Worm (Caenorhabditis elegans) whole organism, L4 larva: ENCODE results near the gene cls-2.

Experiments used
- F26F4.8 ChIP-seq: fragments of 200-800 bp; sonication (Bioruptor generic); conservative IDR thresholded peaks from 2 replicates; pipeline ENCODE4 v1.3.6; 2022; ENCODE audit warnings: missing genetic modification characterization, missing compliant biosample characterization
- F37D6.2 ChIP-seq: sonication (generic microtip); optimal IDR thresholded peaks from 2 replicates; lab custom pipeline; 2016; ENCODE audit warnings: mild to moderate bottlenecking, missing genetic modification characterization, missing compliant biosample characterization
- F49E8.2 ChIP-seq: sonication (generic microtip); optimal IDR thresholded peaks from 2 replicates; lab custom pipeline; 2016; ENCODE audit warnings: missing compliant biosample characterization, mild to moderate bottlenecking, missing genetic modification characterization, borderline replicate concordance
- T26A8.4 ChIP-seq: fragments of 200-800 bp; sonication (Bioruptor generic); IDR thresholded peaks from 2 replicates; pipeline ENCODE4 v1.3.6; 2022; ENCODE audit warnings: missing genetic modification characterization, missing compliant biosample characterization
- Y105C5A.15 ChIP-seq: fragments of 200-800 bp; sonication (Bioruptor generic); IDR thresholded peaks from 2 replicates; pipeline ENCODE4 v1.3.6; 2022; ENCODE audit warnings: missing genetic modification characterization, missing compliant biosample characterization
- Y75B8A.6 ChIP-seq: fragments of 200-800 bp; sonication (Bioruptor generic); IDR thresholded peaks from 2 replicates; pipeline ENCODE4 v1.3.6; 2022; ENCODE audit warnings: missing genetic modification reagents, missing genetic modification characterization, missing compliant biosample characterization
- ZK337.2 ChIP-seq: fragments of 200-800 bp; sonication (Bioruptor generic); IDR thresholded peaks from 2 replicates; pipeline ENCODE4 v1.3.6; 2022; ENCODE audit warnings: missing genetic modification reagents, missing genetic modification characterization, missing compliant biosample characterization
- ZK546.5 ChIP-seq, 2 experiments: sonication (generic microtip); optimal IDR thresholded peaks; 2 replicates each; lab custom pipeline; 2017; ENCODE audit warnings: missing biosample characterization in 2 of 2, missing genetic modification characterization in 2 of 2
- aha-1 ChIP-seq: fragments of 150-350 bp; peaks from one replicate; lab custom pipeline; 2014; ENCODE audit warnings: missing biosample characterization, missing genetic modification characterization
- aly-2 ChIP-seq: sonication (generic microtip); optimal IDR thresholded peaks from 2 replicates; lab custom pipeline; 2018; ENCODE audit warnings: missing biosample characterization, missing genetic modification characterization
- ama-1 ChIP-seq: fragments of 150-350 bp; optimal IDR thresholded peaks from 2 replicates; lab custom pipeline; 2014; ENCODE audit warnings: inconsistent platforms, mixed read lengths
- arid-1 ChIP-seq: fragments of 200-800 bp; sonication (Bioruptor generic); conservative IDR thresholded peaks from 2 replicates; pipeline ENCODE4 v1.3.6; 2022; ENCODE audit warnings: missing genetic modification reagents, missing genetic modification characterization, missing compliant biosample characterization
- ceh-32 ChIP-seq: sonication (generic microtip); optimal IDR thresholded peaks from 2 replicates; lab custom pipeline; 2016; ENCODE audit warnings: mild to moderate bottlenecking, missing genetic modification characterization, missing compliant biosample characterization; ENCODE audit not compliant: poor library complexity
- ceh-44 ChIP-seq: fragments of 200-800 bp; sonication (Bioruptor generic); IDR thresholded peaks from 2 replicates; pipeline ENCODE4 v1.3.6; 2022; ENCODE audit warnings: missing genetic modification reagents, missing genetic modification characterization, missing compliant biosample characterization
- cey-2 ChIP-seq: sonication (generic microtip); optimal IDR thresholded peaks from 3 replicates; lab custom pipeline; 2017; ENCODE audit warnings: missing genetic modification characterization, mild to moderate bottlenecking, missing compliant biosample characterization, antibody characterized with exemption, borderline replicate concordance; ENCODE audit not compliant: insufficient read depth
- dmd-9 ChIP-seq: fragments of 200-800 bp; sonication (Bioruptor generic); IDR thresholded peaks from 2 replicates; pipeline ENCODE4 v1.3.6; 2022; ENCODE audit warnings: missing genetic modification reagents, missing genetic modification characterization, missing compliant biosample characterization
- dpl-1 ChIP-seq: fragments of 150-350 bp; optimal IDR thresholded peaks from 2 replicates; lab custom pipeline; 2014; ENCODE audit warnings: missing biosample characterization, missing genetic modification reagents, missing genetic modification characterization
- egl-27 ChIP-seq: sonication (generic microtip); optimal IDR thresholded peaks from 3 replicates; lab custom pipeline; 2017; ENCODE audit warnings: missing biosample characterization, missing genetic modification reagents, missing genetic modification characterization
- fkh-10 ChIP-seq: fragments of 150-350 bp; optimal IDR thresholded peaks from 2 replicates; lab custom pipeline; 2014; ENCODE audit warnings: missing biosample characterization, missing genetic modification reagents, missing genetic modification characterization
- fos-1 ChIP-seq: fragments of 150-350 bp; optimal IDR thresholded peaks from 2 replicates; lab custom pipeline; 2014; ENCODE audit warnings: missing biosample characterization, missing genetic modification characterization
- gei-8 ChIP-seq: fragments of 200-800 bp; sonication (Bioruptor generic); optimal IDR thresholded peaks from 2 replicates; lab custom pipeline; 2018; ENCODE audit warnings: mild to moderate bottlenecking, missing genetic modification characterization, missing compliant biosample characterization
- hlh-30 ChIP-seq: sonication (generic microtip); optimal IDR thresholded peaks from 2 replicates; lab custom pipeline; 2017; ENCODE audit warnings: antibody characterized with exemption, mild to moderate bottlenecking, missing genetic modification characterization, missing compliant biosample characterization; ENCODE audit not compliant: insufficient read depth
- hmg-1.1 ChIP-seq: fragments of 200-800 bp; sonication (Bioruptor generic); IDR thresholded peaks from 2 replicates; pipeline ENCODE4 v1.3.6; 2022; ENCODE audit warnings: missing genetic modification reagents, missing genetic modification characterization, missing compliant biosample characterization
- jun-1 ChIP-seq: fragments of 150-350 bp; optimal IDR thresholded peaks from 2 replicates; lab custom pipeline; 2014; ENCODE audit warnings: missing biosample characterization, missing genetic modification reagents, missing genetic modification characterization
- lin-15B ChIP-seq: fragments of 150-350 bp; sonication (generic microtip); optimal IDR thresholded peaks from 3 replicates; lab custom pipeline; 2014; ENCODE audit warnings: missing biosample characterization, missing genetic modification characterization
- lin-29 ChIP-seq: fragments of 200-800 bp; sonication (Bioruptor generic); IDR thresholded peaks from 2 replicates; pipeline ENCODE4 v1.3.6; 2022; ENCODE audit warnings: missing genetic modification reagents, missing genetic modification characterization, missing compliant biosample characterization
- lin-38 ChIP-seq: fragments of 200-800 bp; sonication (Bioruptor generic); IDR thresholded peaks from 2 replicates; pipeline ENCODE4 v1.3.6; 2022; ENCODE audit warnings: missing genetic modification reagents, missing genetic modification characterization, missing compliant biosample characterization
- lir-3 ChIP-seq: sonication (generic microtip); optimal IDR thresholded peaks from 2 replicates; lab custom pipeline; 2016; ENCODE audit warnings: mild to moderate bottlenecking, missing genetic modification characterization, missing compliant biosample characterization
- lsy-2 ChIP-seq, 2 experiments: fragments of 150-350 bp in 1 of 2; sonication (generic microtip) in 1 of 2; optimal IDR thresholded peaks; 2 replicates each; lab custom pipeline; 2014 to 2017; ENCODE audit warnings: missing biosample characterization in 2 of 2, missing genetic modification characterization in 2 of 2
- madf-5 ChIP-seq, 2 experiments: fragments of 200-800 bp; sonication (Bioruptor generic); IDR thresholded peaks; 2 replicates each; pipeline ENCODE4 v1.3.6; 2022; ENCODE audit warnings: missing compliant biosample characterization in 2 of 2, missing genetic modification characterization in 2 of 2
- madf-9 ChIP-seq: fragments of 200-800 bp; sonication (Bioruptor generic); conservative IDR thresholded peaks from 2 replicates; pipeline ENCODE4 v1.3.6; 2022; ENCODE audit warnings: missing genetic modification reagents, missing genetic modification characterization, missing compliant biosample characterization
- mdt-29 ChIP-seq: fragments of 200-800 bp; sonication (Bioruptor generic); IDR thresholded peaks from 2 replicates; pipeline ENCODE4 v1.3.6; 2022; ENCODE audit warnings: missing genetic modification reagents, missing genetic modification characterization, missing compliant biosample characterization
- mes-2 ChIP-seq: sonication (generic microtip); optimal IDR thresholded peaks from 2 replicates; lab custom pipeline; 2016; ENCODE audit warnings: missing genotype, mild to moderate bottlenecking, missing genetic modification characterization, missing compliant biosample characterization; ENCODE audit not compliant: poor library complexity, severe bottlenecking
- mxl-3 ChIP-seq: fragments of 200-800 bp; sonication (Bioruptor generic); optimal IDR thresholded peaks from 2 replicates; lab custom pipeline; 2018; ENCODE audit warnings: mild to moderate bottlenecking, missing genetic modification characterization, missing compliant biosample characterization
- nhr-237 ChIP-seq: sonication (generic microtip); optimal IDR thresholded peaks from 2 replicates; lab custom pipeline; 2017; ENCODE audit warnings: missing biosample characterization, missing genetic modification characterization
- nhr-25 ChIP-seq: sonication (generic microtip); optimal IDR thresholded peaks from 2 replicates; lab custom pipeline; 2017; ENCODE audit warnings: missing genetic modification characterization, mild to moderate bottlenecking, missing compliant biosample characterization, antibody characterized with exemption, moderate library complexity, borderline replicate concordance; ENCODE audit not compliant: insufficient read depth
- nhr-28 ChIP-seq: fragments of 150-350 bp; optimal IDR thresholded peaks from 2 replicates; lab custom pipeline; 2014; ENCODE audit warnings: missing biosample characterization, missing genetic modification characterization
- nhr-48 ChIP-seq: sonication (generic microtip); optimal IDR thresholded peaks from 2 replicates; lab custom pipeline; 2016; ENCODE audit warnings: mild to moderate bottlenecking, missing genetic modification characterization, missing compliant biosample characterization
- nhr-76 ChIP-seq: fragments of 150-350 bp; optimal IDR thresholded peaks from 2 replicates; lab custom pipeline; 2014; ENCODE audit warnings: missing biosample characterization, missing genetic modification characterization
- pha-4 ChIP-seq, 2 experiments: fragments of 150-350 bp in 1 of 2; fragments of 200-800 bp in 1 of 2; sonication (Bioruptor generic) in 1 of 2; IDR thresholded peaks in 1 of 2; optimal IDR thresholded peaks in 1 of 2; 2 replicates each; pipeline versions ENCODE4 v1.3.6 to Lab custom; 2014 to 2022; ENCODE audit warnings: missing genetic modification characterization in 2 of 2, missing genetic modification reagents in 2 of 2, missing biosample characterization in 1 of 2, missing compliant biosample characterization in 1 of 2
- pqm-1 ChIP-seq: sonication (generic microtip); optimal IDR thresholded peaks from 2 replicates; lab custom pipeline; 2017; ENCODE audit warnings: missing biosample characterization, missing genetic modification characterization
- sdz-12 ChIP-seq: fragments of 200-800 bp; sonication (Bioruptor generic); optimal IDR thresholded peaks from 2 replicates; lab custom pipeline; 2018; ENCODE audit warnings: mild to moderate bottlenecking, missing genetic modification characterization, missing compliant biosample characterization
- set-16 ChIP-seq: fragments of 200-800 bp; sonication (Bioruptor generic); IDR thresholded peaks from 2 replicates; pipeline ENCODE4 v1.3.6; 2022; ENCODE audit warnings: missing genetic modification reagents, missing genetic modification characterization, missing compliant biosample characterization
- snpc-4 ChIP-seq: fragments of 150-350 bp; optimal IDR thresholded peaks from 2 replicates; lab custom pipeline; 2014; ENCODE audit warnings: missing biosample characterization, missing genetic modification characterization
- spr-3 ChIP-seq: fragments of 200-800 bp; sonication (Bioruptor generic); optimal IDR thresholded peaks from 2 replicates; lab custom pipeline; 2018; ENCODE audit warnings: mild to moderate bottlenecking, missing genetic modification characterization, missing compliant biosample characterization
- unc-39 ChIP-seq: sonication (generic microtip); optimal IDR thresholded peaks from 2 replicates; lab custom pipeline; 2017; ENCODE audit warnings: missing biosample characterization, missing genetic modification characterization
- zag-1 ChIP-seq: fragments of 150-350 bp; optimal IDR thresholded peaks from 2 replicates; lab custom pipeline; 2014; ENCODE audit warnings: missing biosample characterization, missing genetic modification characterization
- zip-11 ChIP-seq: fragments of 200-800 bp; sonication (Bioruptor generic); IDR thresholded peaks from 2 replicates; pipeline ENCODE4 v1.3.6; 2022; ENCODE audit warnings: missing genetic modification characterization, missing compliant biosample characterization
- zip-2 ChIP-seq: fragments of 150-350 bp; optimal IDR thresholded peaks from 2 replicates; lab custom pipeline; 2014; ENCODE audit warnings: missing biosample characterization, missing genetic modification characterization
- ztf-11 ChIP-seq: fragments of 150-350 bp; optimal IDR thresholded peaks from 2 replicates; lab custom pipeline; 2014; ENCODE audit warnings: missing biosample characterization, missing genetic modification characterization

Gene cls-2

DNA sequence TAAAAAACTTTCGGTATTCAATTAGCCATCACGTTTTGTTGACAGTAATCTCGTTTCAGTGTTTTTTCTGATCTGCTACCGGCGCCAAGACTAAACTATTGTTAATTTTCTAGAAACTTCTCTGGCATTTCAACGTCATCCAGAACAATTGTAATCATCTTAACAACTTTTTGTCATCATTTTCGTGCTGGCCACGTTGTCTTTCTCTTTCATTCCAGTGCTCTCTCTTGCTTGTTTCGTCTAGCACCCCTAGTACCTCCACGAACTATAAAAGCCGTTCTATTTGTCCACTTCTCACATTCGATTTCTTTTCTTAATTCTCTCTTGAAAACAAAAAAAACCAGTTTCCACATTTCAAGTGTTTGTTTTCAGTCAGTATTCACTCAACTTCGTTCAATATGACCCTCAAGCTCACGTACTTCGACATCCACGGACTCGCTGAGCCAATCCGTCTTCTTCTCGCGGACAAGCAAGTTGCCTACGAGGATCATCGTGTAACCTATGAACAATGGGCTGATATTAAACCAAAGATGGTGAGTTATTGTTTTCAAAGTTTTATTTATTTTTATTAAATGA is 4.2 kb downstream of the cls-2 start, which contains the start of gene gst-1 (continued):
- TF ChIP-seq lin-29 (GFP tag; lab: Robert Waterston, UW) (no peak), nhr-25 (tag; lab: Kevin White, UChicago) (no peak), pqm-1 (tag; lab: Kevin White, UChicago) (no peak), jun-1 (tag; lab: Kevin White, UChicago) (no peak), madf-9 (GFP tag; lab: Robert Waterston, UW) (no peak), arid-1 (GFP tag; lab: Robert Waterston, UW) (no peak), lin-38 (GFP tag; lab: Robert Waterston, UW) (peak; percentile 46; the same call in 1 of the 2 replicates), dpl-1 (GFP tag; lab: Kevin White, UChicago) (no peak), egl-27 (no peak), zag-1 (tag; lab: Kevin White, UChicago) (no peak), gei-8 (GFP tag; lab: Kevin White, UChicago) (no peak), hlh-30 (tag; lab: Kevin White, UChicago) (peak; percentile 7), spr-3 (GFP tag; lab: Kevin White, UChicago) (no peak), ceh-44 (GFP tag; lab: Robert Waterston, UW) (no peak), lin-15B (no peak), mxl-3 (GFP tag; lab: Kevin White, UChicago) (peak; percentile 62), fkh-10 (no peak), nhr-28 (tag; lab: Kevin White, UChicago) (peak; percentile 13), F26F4.8 (no peak), pha-4 (GFP tag; IDR thresholded peaks at IDR 0.05; lab: Robert Waterston, UW) (peak; percentile 40; the same call in 1 of the 2 replicates), pha-4 (tag; optimal IDR thresholded peaks at IDR 0.05; lab: Kevin White, UChicago) (no peak), mes-2 (peak; percentile 36), Y75B8A.6 (GFP tag; lab: Robert Waterston, UW) (no peak), dmd-9 (GFP tag; lab: Robert Waterston, UW) (no peak), ama-1 (lab: Kevin White, UChicago) (peak; percentile 40), hmg-1.1 (GFP tag; lab: Robert Waterston, UW) (0 out of 2 replicates have a peak, but pooled peaks have one; percentile 31), T26A8.4 (GFP tag; lab: Robert Waterston, UW) (no peak), aly-2 (tag; lab: Kevin White, UChicago) (no peak), ZK546.5 (tag; optimal IDR thresholded peaks at IDR 0.05; lab: Kevin White, UChicago) (no peak), cey-2 (no peak), snpc-4 (tag; lab: Kevin White, UChicago) (no peak), mdt-29 (GFP tag; lab: Robert Waterston, UW) (peak; percentile 74), ZK337.2 (no peak), aha-1 (tag; lab: Kevin White, UChicago) (peak; percentile 59), Y105C5A.15 (GFP tag; lab: Robert Waterston, UW) (no peak), nhr-76 (tag; lab: Kevin White, UChicago) (no peak), F37D6.2 (no peak), lsy-2 (tag; optimal IDR thresholded peaks at IDR 0.05; lab: Kevin White, UChicago) (peak in 1 of 2 experiments; percentile 48), ztf-11 (tag; lab: Kevin White, UChicago) (no peak), nhr-237 (tag; lab: Kevin White, UChicago) (no peak), lir-3 (no peak), sdz-12 (GFP tag; lab: Kevin White, UChicago) (no peak), F49E8.2 (tag; lab: Kevin White, UChicago) (no peak), unc-39 (no peak), fos-1 (tag; lab: Kevin White, UChicago) (no peak), ceh-32 (tag; lab: Kevin White, UChicago) (no peak), set-16 (no peak), zip-11 (no peak), madf-5 (GFP tag; IDR thresholded peaks at IDR 0.05; lab: Robert Waterston, UW) (no peak), nhr-48 (peak; percentile 49), zip-2 (tag; lab: Kevin White, UChicago) (no peak)
